Worm (Caenorhabditis elegans): Measurements from ENCODE around the gene atrn-1.
A peak's percentile ranks its signal among the peaks of the same experiment; 100 is the strongest.

atrn-1 gene

ce11 chrX:14706698-14707285 is 4.6 kb upstream of the atrn-1 start, which contains the start of gene tmem-184:
Gene tmem-184 (minus strand): TSS chrX:14706861.
- TF ChIP-seq W03F9.2 (tag; optimal IDR thresholded peaks at IDR 0.05) (peak; percentile 49), dao-5 (tag; optimal IDR thresholded peaks at IDR 0.05) (no peak)

ce11 chrX:14708176-14708642 is 3.2 kb upstream of the atrn-1 start:
- TF ChIP-seq dao-5 (tag; optimal IDR thresholded peaks at IDR 0.05), result peak; percentile 30
- peak; percentile 68 for TF ChIP-seq W03F9.2 (tag; optimal IDR thresholded peaks at IDR 0.05)
- TF ChIP-seq him-1 (tag; optimal IDR thresholded peaks at IDR 0.05), result peak; percentile 93

- TF ChIP-seq W03F9.2 (tag; optimal IDR thresholded peaks at IDR 0.05) (no peak), dao-5 (tag; optimal IDR thresholded peaks at IDR 0.05) (no peak), him-1 (tag; optimal IDR thresholded peaks at IDR 0.05) (no peak)
Observed at ce11 chrX:14709591-14709990, 1.8 kb upstream of the atrn-1 start.

ce11 chrX:14715459-14715858 is 4.1 kb downstream of the atrn-1 start:
- no peak for TF ChIP-seq him-1 (tag; optimal IDR thresholded peaks at IDR 0.05)
- no peak for TF ChIP-seq W03F9.2 (tag; optimal IDR thresholded peaks at IDR 0.05)

- TF ChIP-seq him-1 (tag; optimal IDR thresholded peaks at IDR 0.05) (no peak), dao-5 (tag; optimal IDR thresholded peaks at IDR 0.05) (no peak), W03F9.2 (tag; optimal IDR thresholded peaks at IDR 0.05) (no peak)
Observed at ce11 chrX:14717782-14718181, 6.4 kb downstream of the atrn-1 start.

- TF ChIP-seq him-1 (tag; optimal IDR thresholded peaks at IDR 0.05) (no peak), W03F9.2 (tag; optimal IDR thresholded peaks at IDR 0.05) (no peak), dao-5 (tag; optimal IDR thresholded peaks at IDR 0.05) (no peak)
Observed at ce11 chrX:14721098-14721497, 9.7 kb downstream of the atrn-1 start, which contains the start of gene F33C8.2. Gene F33C8.2 (plus strand): TSS chrX:14721398.

ce11 chrX:14724935-14725334 is 13.6 kb downstream of the atrn-1 start:
- no peak for TF ChIP-seq dao-5 (tag; optimal IDR thresholded peaks at IDR 0.05)
- TF ChIP-seq him-1 (tag; optimal IDR thresholded peaks at IDR 0.05), result no peak
- TF ChIP-seq W03F9.2 (tag; optimal IDR thresholded peaks at IDR 0.05), result no peak

- no peak for TF ChIP-seq dao-5 (tag; optimal IDR thresholded peaks at IDR 0.05)
- no peak for TF ChIP-seq W03F9.2 (tag; optimal IDR thresholded peaks at IDR 0.05)
- TF ChIP-seq him-1 (tag; optimal IDR thresholded peaks at IDR 0.05), result no peak
Observed at ce11 chrX:14729319-14729718, 17.9 kb downstream of the atrn-1 start, which contains the start of gene tsp-8. Gene tsp-8 (minus strand): TSS chrX:14729503.

ce11 chrX:14731828-14732331 is 20.5 kb downstream of the atrn-1 start, which contains the start of gene F33C8.4:
Gene F33C8.4 (plus strand): TSS chrX:14732281.
- TF ChIP-seq dao-5 (tag; optimal IDR thresholded peaks at IDR 0.05), result no peak
- no peak for TF ChIP-seq him-1 (tag; optimal IDR thresholded peaks at IDR 0.05)
- TF ChIP-seq W03F9.2 (tag; optimal IDR thresholded peaks at IDR 0.05), result no peak

- TF ChIP-seq him-1 (tag; optimal IDR thresholded peaks at IDR 0.05), result no peak
- no peak for TF ChIP-seq dao-5 (tag; optimal IDR thresholded peaks at IDR 0.05)
- TF ChIP-seq W03F9.2 (tag; optimal IDR thresholded peaks at IDR 0.05), result no peak
Observed at ce11 chrX:14736220-14736619, 24.8 kb downstream of the atrn-1 start.

ce11 chrX:14736955-14737621 is 25.7 kb downstream of the atrn-1 start:
- TF ChIP-seq dao-5 (tag; optimal IDR thresholded peaks at IDR 0.05) (no peak), him-1 (tag; optimal IDR thresholded peaks at IDR 0.05) (no peak), W03F9.2 (tag; optimal IDR thresholded peaks at IDR 0.05) (no peak)

ce11 chrX:14737623-14738022 is 26.2 kb downstream of the atrn-1 start:
- no peak for TF ChIP-seq him-1 (tag; optimal IDR thresholded peaks at IDR 0.05)
- no peak for TF ChIP-seq dao-5 (tag; optimal IDR thresholded peaks at IDR 0.05)
- TF ChIP-seq W03F9.2 (tag; optimal IDR thresholded peaks at IDR 0.05), result no peak

- TF ChIP-seq him-1 (tag; optimal IDR thresholded peaks at IDR 0.05) (no peak), W03F9.2 (tag; optimal IDR thresholded peaks at IDR 0.05) (no peak), dao-5 (tag; optimal IDR thresholded peaks at IDR 0.05) (no peak)
Observed at ce11 chrX:14739466-14739865, 28.1 kb downstream of the atrn-1 start.

- no peak for TF ChIP-seq him-1 (tag; optimal IDR thresholded peaks at IDR 0.05)
Observed at ce11 chrX:14740019-14740418, 28.6 kb downstream of the atrn-1 start, which contains the start of gene C05G5.1. Gene C05G5.1 (minus strand): TSS chrX:14740119.

Measured in whole organism, L4/young adult.